1 fruit fly cellular context compared by ENCODE assay signal in genomic region chr3L:3396056-3396455, dm6.
TF ChIP-seq lines count a peak whose summit lies in the region.

No protein-coding gene starts in this region.

TF ChIP-seq in whole organism, embryonic, 481 proteins besides CTCF, POLR2A, EP300 and RAD21 (continued from another document and continues in another):
- TF ChIP-seq CG14441 (GFP tag; IDR thresholded peaks at IDR 0.05; lab: Robert Waterston, UW) (no peak), Nf-YC (tag; optimal IDR thresholded peaks at IDR 0.05; lab: Kevin White, UChicago) (peak; percentile 13), Deaf1 (tag; optimal IDR thresholded peaks at IDR 0.05; lab: Kevin White, UChicago) (peak; percentile 63), shn (GFP tag; optimal IDR thresholded peaks at IDR 0.05; lab: Kevin White, UChicago) (peak; percentile 35), CG5953 (GFP tag; IDR thresholded peaks at IDR 0.05; lab: Robert Waterston, UW) (peak; percentile 48; the same call in 1 of the 2 replicates), ac (GFP tag; optimal IDR thresholded peaks at IDR 0.05; lab: Kevin White, UChicago) (peak; percentile 82), CG1792 (GFP tag; optimal IDR thresholded peaks at IDR 0.05; lab: Kevin White, UChicago) (peak; percentile 53), hbn (GFP tag; IDR thresholded peaks at IDR 0.05; lab: Robert Waterston, UW; ENCODE audit: partially characterized antibody) (no peak), Drgx (GFP tag; IDR thresholded peaks at IDR 0.05; lab: Robert Waterston, UW) (peak; percentile 82), CG10366 (GFP tag; IDR thresholded peaks at IDR 0.05; lab: Robert Waterston, UW) (peak; percentile 76), so (GFP tag; IDR thresholded peaks at IDR 0.05; lab: Robert Waterston, UW) (peak; percentile 69; the same call in 2 of the 3 replicates), MESR4 (GFP tag; optimal IDR thresholded peaks at IDR 0.05; lab: Kevin White, UChicago) (no peak), Awh (GFP tag; IDR thresholded peaks at IDR 0.05; lab: Robert Waterston, UW) (peak; percentile 86), cas (GFP tag; IDR thresholded peaks at IDR 0.05; lab: Robert Waterston, UW) (no peak), CG17186 (GFP tag; optimal IDR thresholded peaks at IDR 0.05; lab: Kevin White, UChicago) (peak; percentile 65), Hand (GFP tag; optimal IDR thresholded peaks at IDR 0.05; lab: Kevin White, UChicago) (no peak), CG9876 (GFP tag; optimal IDR thresholded peaks at IDR 0.05; lab: Kevin White, UChicago) (peak; percentile 33), Nf-YB (GFP tag; optimal IDR thresholded peaks at IDR 0.05; lab: Kevin White, UChicago) (peak; percentile 77), wor (GFP tag; IDR thresholded peaks at IDR 0.05; lab: Robert Waterston, UW) (peak; percentile 76; the same call in 1 of the 2 replicates), CG14667 (GFP tag; IDR thresholded peaks at IDR 0.05; lab: Robert Waterston, UW) (peak; percentile 77), CG15601 (tag; optimal IDR thresholded peaks at IDR 0.05; lab: Kevin White, UChicago) (peak; percentile 97), chn (GFP tag; optimal IDR thresholded peaks at IDR 0.05; lab: Kevin White, UChicago) (peak; percentile 91), CG8944 (GFP tag; optimal IDR thresholded peaks at IDR 0.05; lab: Kevin White, UChicago) (peak; percentile 76), croc (GFP tag; conservative IDR thresholded peaks at IDR 0.05; lab: Robert Waterston, UW) (peak; percentile 92), CG5180 (GFP tag; optimal IDR thresholded peaks at IDR 0.05; lab: Kevin White, UChicago) (peak; percentile 68), fd3F (GFP tag; optimal IDR thresholded peaks at IDR 0.05; lab: Kevin White, UChicago) (no peak), Optix (GFP tag; IDR thresholded peaks at IDR 0.05; lab: Robert Waterston, UW) (peak; percentile 80; the same call in 2 of the 3 replicates), CG2199 (GFP tag; IDR thresholded peaks at IDR 0.05; lab: Robert Waterston, UW) (0 out of 3 replicates have a peak, but pooled peaks have one; percentile 55), CG11723 (GFP tag; optimal IDR thresholded peaks at IDR 0.05; lab: Kevin White, UChicago) (peak; percentile 84), Neu2 (GFP tag; optimal IDR thresholded peaks at IDR 0.05; lab: Kevin White, UChicago; ENCODE audit: borderline replicate concordance) (no peak), CG2120 (GFP tag; optimal IDR thresholded peaks at IDR 0.05; lab: Kevin White, UChicago) (no peak), CG16815 (GFP tag; optimal IDR thresholded peaks at IDR 0.05; lab: Kevin White, UChicago) (peak; percentile 85), emc (GFP tag; optimal IDR thresholded peaks at IDR 0.05; lab: Kevin White, UChicago) (no peak), CG9609 (GFP tag; optimal IDR thresholded peaks at IDR 0.05; lab: Kevin White, UChicago) (peak; percentile 62), Hey (tag; optimal IDR thresholded peaks at IDR 0.05; lab: Kevin White, UChicago) (peak; percentile 9), tx (GFP tag; optimal IDR thresholded peaks at IDR 0.05; lab: Kevin White, UChicago) (peak; percentile 47), CG17328 (GFP tag; IDR thresholded peaks at IDR 0.05; lab: Robert Waterston, UW) (peak; percentile 95), CG16813 (GFP tag; IDR thresholded peaks at IDR 0.05; lab: Robert Waterston, UW; ENCODE audit: partially characterized antibody) (no peak), CG13424 (tag; optimal IDR thresholded peaks at IDR 0.05; lab: Kevin White, UChicago) (peak; percentile 91), CG30431 (GFP tag; optimal IDR thresholded peaks at IDR 0.05; lab: Kevin White, UChicago) (peak; percentile 74), TFAM (GFP tag; optimal IDR thresholded peaks at IDR 0.05; lab: Kevin White, UChicago) (peak; percentile 56), grn (GFP tag; optimal IDR thresholded peaks at IDR 0.05; lab: Kevin White, UChicago) (peak; percentile 37), hkb (optimal IDR thresholded peaks at IDR 0.05; lab: Kevin White, UChicago) (no peak), hkb (GFP tag; IDR thresholded peaks at IDR 0.05; lab: Robert Waterston, UW) (peak; percentile 79), Gsc (GFP tag; IDR thresholded peaks at IDR 0.05; lab: Robert Waterston, UW) (peak; percentile 67), CG1832 (GFP tag; optimal IDR thresholded peaks at IDR 0.05; lab: Kevin White, UChicago) (no peak), CG9215 (GFP tag; IDR thresholded peaks at IDR 0.05; lab: Robert Waterston, UW) (peak; percentile 41; the same call in 1 of the 2 replicates), Spps (tag; optimal IDR thresholded peaks at IDR 0.05; lab: Kevin White, UChicago) (peak; percentile 96), yki (optimal IDR thresholded peaks at IDR 0.05; lab: Kevin White, UChicago) (no peak), CG6254 (GFP tag; optimal IDR thresholded peaks at IDR 0.05; lab: Kevin White, UChicago) (peak; percentile 94), disco-r (GFP tag; optimal IDR thresholded peaks at IDR 0.05; lab: Kevin White, UChicago) (peak; percentile 48), lmd (GFP tag; IDR thresholded peaks at IDR 0.05; lab: Robert Waterston, UW) (peak; percentile 77), scrt (GFP tag; optimal IDR thresholded peaks at IDR 0.05; lab: Kevin White, UChicago) (peak; percentile 62), CG1024 (GFP tag; IDR thresholded peaks at IDR 0.05; lab: Robert Waterston, UW) (peak; percentile 81), ranshi (GFP tag; IDR thresholded peaks at IDR 0.05; lab: Robert Waterston, UW) (peak; percentile 80), Meics (GFP tag; optimal IDR thresholded peaks at IDR 0.05; lab: Kevin White, UChicago) (peak; percentile 31), nom (GFP tag; optimal IDR thresholded peaks at IDR 0.05; lab: Kevin White, UChicago) (peak; percentile 77), CG43689 (GFP tag; IDR thresholded peaks at IDR 0.05; lab: Robert Waterston, UW) (no peak), CG7987 (GFP tag; optimal IDR thresholded peaks at IDR 0.05; lab: Kevin White, UChicago) (peak; percentile 21), HLH4C (GFP tag; IDR thresholded peaks at IDR 0.05; lab: Robert Waterston, UW; ENCODE audit: partially characterized antibody) (no peak), luna (GFP tag; optimal IDR thresholded peaks at IDR 0.05; lab: Kevin White, UChicago) (no peak), CG15269 (tag; optimal IDR thresholded peaks at IDR 0.05; lab: Kevin White, UChicago) (peak; percentile 68), Bteb2 (GFP tag; optimal IDR thresholded peaks at IDR 0.05; lab: Kevin White, UChicago) (peak; percentile 58), E2f1 (GFP tag; IDR thresholded peaks at IDR 0.05; lab: Robert Waterston, UW) (peak; percentile 61; the same call in 1 of the 2 replicates), CG10267 (tag; optimal IDR thresholded peaks at IDR 0.05; lab: Kevin White, UChicago) (peak; percentile 91), CG17802 (tag; optimal IDR thresholded peaks at IDR 0.05; lab: Kevin White, UChicago) (peak; percentile 81), Fer3 (tag; optimal IDR thresholded peaks at IDR 0.05; lab: Kevin White, UChicago) (peak; percentile 57), Fer1 (GFP tag; optimal IDR thresholded peaks at IDR 0.05; lab: Kevin White, UChicago) (peak; percentile 26), kni (GFP tag; optimal IDR thresholded peaks at IDR 0.05; lab: Kevin White, UChicago) (peak; percentile 70), zfh2 (GFP tag; optimal IDR thresholded peaks at IDR 0.05; lab: Kevin White, UChicago) (no peak), Fer2 (tag; optimal IDR thresholded peaks at IDR 0.05; lab: Kevin White, UChicago) (peak; percentile 28), Dfd (GFP tag; optimal IDR thresholded peaks at IDR 0.05; lab: Kevin White, UChicago) (no peak), Hr51 (GFP tag; optimal IDR thresholded peaks at IDR 0.05; lab: Kevin White, UChicago) (peak; percentile 30 to 68), D19A (tag; optimal IDR thresholded peaks at IDR 0.05; lab: Kevin White, UChicago) (peak; percentile 90), mld (GFP tag; IDR thresholded peaks at IDR 0.05; lab: Robert Waterston, UW; ENCODE audit: partially characterized antibody) (no peak), CG9437 (GFP tag; optimal IDR thresholded peaks at IDR 0.05; lab: Kevin White, UChicago) (peak; percentile 75), dmrt11E (tag; optimal IDR thresholded peaks at IDR 0.05; lab: Kevin White, UChicago) (peak; percentile 97), Poxn (GFP tag; IDR thresholded peaks at IDR 0.05; lab: Robert Waterston, UW) (no peak), CG4617 (GFP tag; optimal IDR thresholded peaks at IDR 0.05; lab: Kevin White, UChicago; ENCODE audit: borderline replicate concordance) (peak; percentile 54), Lhr (GFP tag; optimal IDR thresholded peaks at IDR 0.05; lab: Kevin White, UChicago) (peak; percentile 88), Bgb (GFP tag; IDR thresholded peaks at IDR 0.05; lab: Robert Waterston, UW; ENCODE audit: partially characterized antibody) (no peak), CG10462 (GFP tag; optimal IDR thresholded peaks at IDR 0.05; lab: Kevin White, UChicago) (peak; percentile 87), CG10147 (GFP tag; optimal IDR thresholded peaks at IDR 0.05; lab: Kevin White, UChicago) (peak; percentile 67), klu (GFP tag; IDR thresholded peaks at IDR 0.05; lab: Robert Waterston, UW) (no peak; the same call in 1 of the 2 replicates), ssp (GFP tag; IDR thresholded peaks at IDR 0.05; lab: Robert Waterston, UW) (peak; percentile 66), gfzf (GFP tag; optimal IDR thresholded peaks at IDR 0.05; lab: Kevin White, UChicago) (no peak), CG8478 (optimal IDR thresholded peaks at IDR 0.05; lab: Kevin White, UChicago) (no peak), CG4328 (GFP tag; optimal IDR thresholded peaks at IDR 0.05; lab: Kevin White, UChicago) (peak; percentile 76), CG7839 (tag; optimal IDR thresholded peaks at IDR 0.05; lab: Kevin White, UChicago) (peak; percentile 90), CG10543 (GFP tag; optimal IDR thresholded peaks at IDR 0.05; lab: Kevin White, UChicago) (peak; percentile 36), run (tag; optimal IDR thresholded peaks at IDR 0.05; lab: Kevin White, UChicago) (peak; percentile 69), NFAT (GFP tag; IDR thresholded peaks at IDR 0.05; lab: Robert Waterston, UW) (no peak), H15 (GFP tag; IDR thresholded peaks at IDR 0.05; lab: Robert Waterston, UW) (peak; percentile 82), Ets65A (GFP tag; lab: Kevin White, UChicago) (peak; percentile 94), kah (GFP tag; optimal IDR thresholded peaks at IDR 0.05; lab: Kevin White, UChicago) (peak; percentile 83), Atf3 (GFP tag; optimal IDR thresholded peaks at IDR 0.05; lab: Kevin White, UChicago) (peak; percentile 82), CG13123 (GFP tag; optimal IDR thresholded peaks at IDR 0.05; lab: Kevin White, UChicago) (peak; percentile 78), Vsx1 (GFP tag; optimal IDR thresholded peaks at IDR 0.05; lab: Kevin White, UChicago) (peak; percentile 71), vfl (GFP tag; optimal IDR thresholded peaks at IDR 0.05; lab: Kevin White, UChicago) (no peak), Dek (tag; optimal IDR thresholded peaks at IDR 0.05; lab: Kevin White, UChicago) (peak; percentile 34), CG7556 (GFP tag; optimal IDR thresholded peaks at IDR 0.05; lab: Kevin White, UChicago) (peak; percentile 81), mirr (GFP tag; optimal IDR thresholded peaks at IDR 0.05; lab: Kevin White, UChicago) (no peak), Hr78 (GFP tag; optimal IDR thresholded peaks at IDR 0.05; lab: Kevin White, UChicago) (peak in 1 of 2 experiments; percentile 86), D19B (GFP tag; optimal IDR thresholded peaks at IDR 0.05; lab: Kevin White, UChicago) (no peak), abd-A (tag; optimal IDR thresholded peaks at IDR 0.05; lab: Kevin White, UChicago) (peak; percentile 29), CG12071 (GFP tag; optimal IDR thresholded peaks at IDR 0.05; lab: Kevin White, UChicago) (peak; percentile 29), CG8359 (GFP tag; optimal IDR thresholded peaks at IDR 0.05; lab: Kevin White, UChicago; ENCODE audit: borderline replicate concordance) (peak; percentile 88), CG1647 (GFP tag; optimal IDR thresholded peaks at IDR 0.05; lab: Kevin White, UChicago) (peak; percentile 63), BtbVII (GFP tag; optimal IDR thresholded peaks at IDR 0.05; lab: Kevin White, UChicago) (peak; percentile 60), zf30C (GFP tag; optimal IDR thresholded peaks at IDR 0.05; lab: Kevin White, UChicago) (peak; percentile 88), insv (GFP tag; optimal IDR thresholded peaks at IDR 0.05; lab: Kevin White, UChicago) (peak in 1 of 2 experiments; percentile 7), CHES-1-like (GFP tag; optimal IDR thresholded peaks at IDR 0.05; lab: Kevin White, UChicago) (peak; percentile 33), CG4360 (GFP tag; IDR thresholded peaks at IDR 0.05; lab: Robert Waterston, UW) (peak; percentile 76), Lim3 (GFP tag; IDR thresholded peaks at IDR 0.05; lab: Robert Waterston, UW) (no peak), CG17385 (GFP tag; optimal IDR thresholded peaks at IDR 0.05; lab: Kevin White, UChicago) (peak; percentile 84), Sry-β (GFP tag; optimal IDR thresholded peaks at IDR 0.05; lab: Kevin White, UChicago) (peak; percentile 69), CG12299 (tag; optimal IDR thresholded peaks at IDR 0.05; lab: Kevin White, UChicago) (peak; percentile 81), gsb (GFP tag; IDR thresholded peaks at IDR 0.05; lab: Robert Waterston, UW) (no peak), NK7.1 (GFP tag; optimal IDR thresholded peaks at IDR 0.05; lab: Kevin White, UChicago) (peak; percentile 64), CG9727 (GFP tag; optimal IDR thresholded peaks at IDR 0.05; lab: Kevin White, UChicago) (peak; percentile 93), CG17359 (tag; optimal IDR thresholded peaks at IDR 0.05; lab: Kevin White, UChicago) (peak; percentile 88), Lpt (GFP tag; optimal IDR thresholded peaks at IDR 0.05; lab: Kevin White, UChicago) (no peak), Side (GFP tag; optimal IDR thresholded peaks at IDR 0.05; lab: Kevin White, UChicago) (peak; percentile 79), Sox100B (GFP tag; optimal IDR thresholded peaks at IDR 0.05; lab: Kevin White, UChicago) (peak; percentile 86), CG6854 (GFP tag; optimal IDR thresholded peaks at IDR 0.05; lab: Kevin White, UChicago) (peak; percentile 34), ERR (GFP tag; optimal IDR thresholded peaks at IDR 0.05; lab: Kevin White, UChicago) (peak; percentile 55), CG1603 (tag; optimal IDR thresholded peaks at IDR 0.05; lab: Kevin White, UChicago) (peak; percentile 60), pnt (GFP tag; optimal IDR thresholded peaks at IDR 0.05; lab: Kevin White, UChicago) (peak; percentile 65), Blimp-1 (GFP tag; optimal IDR thresholded peaks at IDR 0.05; lab: Kevin White, UChicago) (peak; percentile 97), CG34422 (GFP tag; IDR thresholded peaks at IDR 0.05; lab: Robert Waterston, UW) (peak; percentile 85; the same call in 2 of the 3 replicates), CG42726 (GFP tag; IDR thresholded peaks at IDR 0.05; lab: Robert Waterston, UW; ENCODE audit: partially characterized antibody) (no peak)
